Worm (Caenorhabditis elegans): Measurements from ENCODE around the gene dylt-2.
A peak's percentile ranks its signal among the peaks of the same experiment; 100 is the strongest.

Gene dylt-2

DNA sequence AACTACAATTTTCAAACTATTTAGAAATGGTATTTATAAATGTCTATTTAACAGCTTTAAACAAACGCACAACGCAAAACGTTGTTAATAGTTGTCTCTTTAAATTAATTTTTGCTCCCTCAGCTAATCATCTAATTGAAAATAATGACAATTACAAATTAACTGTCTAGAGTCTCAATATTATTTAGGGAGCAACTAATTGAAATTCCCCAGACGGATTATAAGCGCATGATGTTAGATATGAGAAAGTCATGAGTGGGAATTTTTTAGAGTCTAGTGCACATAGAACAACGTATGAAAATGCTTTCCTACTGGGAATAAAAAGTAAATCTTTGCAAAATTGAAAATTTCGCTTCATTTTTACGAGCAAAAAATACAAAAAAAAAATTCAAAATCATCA lies 13.1 kb upstream of the dylt-2 start:
- TF ChIP-seq nhr-12 (tag; optimal IDR thresholded peaks at IDR 0.05) = no peak

- TF ChIP-seq nhr-43 (tag; optimal IDR thresholded peaks at IDR 0.05; ENCODE audit: poor library complexity, severe bottlenecking) (no peak), nhr-23 (tag; optimal IDR thresholded peaks at IDR 0.05) (no peak), hmg-11 (tag; optimal IDR thresholded peaks at IDR 0.05) (peak; percentile 10), lin-39 (tag; optimal IDR thresholded peaks at IDR 0.05) (peak; percentile 26), snpc-4 (tag; optimal IDR thresholded peaks at IDR 0.05) (no peak), nfya-1 (tag; optimal IDR thresholded peaks at IDR 0.05; ENCODE audit: insufficient read depth) (peak; percentile 11), pqm-1 (tag; optimal IDR thresholded peaks at IDR 0.05) (no peak), fkh-2 (tag; optimal IDR thresholded peaks at IDR 0.05) (no peak), nhr-28 (tag; optimal IDR thresholded peaks at IDR 0.05) (no peak), eor-1 (tag; optimal IDR thresholded peaks at IDR 0.05) (no peak), nhr-67 (tag; optimal IDR thresholded peaks at IDR 0.05) (no peak), nhr-237 (tag; optimal IDR thresholded peaks at IDR 0.05) (no peak), lin-15B (tag; optimal IDR thresholded peaks at IDR 0.05) (no peak), daf-12 (tag; optimal IDR thresholded peaks at IDR 0.05) (no peak)
Measured at ce11 chrX:8952007-8952406, 12.0 kb upstream of the dylt-2 start.

ce11 chrX:8950507-8951028 lies 10.6 kb upstream of the dylt-2 start, which contains the start of gene trk-1:
trk-1 (minus strand) TSS chrX:8950978.
- TF ChIP-seq ama-1 (optimal IDR thresholded peaks at IDR 0.05) (no peak), lin-15B (tag; optimal IDR thresholded peaks at IDR 0.05) (no peak), nhr-11 (tag; optimal IDR thresholded peaks at IDR 0.05) (no peak), nhr-237 (tag; optimal IDR thresholded peaks at IDR 0.05) (no peak), aly-2 (tag; optimal IDR thresholded peaks at IDR 0.05) (no peak)

- no peak for TF ChIP-seq nhr-25 (tag; optimal IDR thresholded peaks at IDR 0.05)
- no peak for TF ChIP-seq nhr-12 (tag; optimal IDR thresholded peaks at IDR 0.05)
- TF ChIP-seq ama-1 (optimal IDR thresholded peaks at IDR 0.05) = no peak
- peak; percentile 11 for TF ChIP-seq hmg-11 (tag; optimal IDR thresholded peaks at IDR 0.05)
Measured at ce11 chrX:8945011-8945410, 5.1 kb upstream of the dylt-2 start.

DNA sequence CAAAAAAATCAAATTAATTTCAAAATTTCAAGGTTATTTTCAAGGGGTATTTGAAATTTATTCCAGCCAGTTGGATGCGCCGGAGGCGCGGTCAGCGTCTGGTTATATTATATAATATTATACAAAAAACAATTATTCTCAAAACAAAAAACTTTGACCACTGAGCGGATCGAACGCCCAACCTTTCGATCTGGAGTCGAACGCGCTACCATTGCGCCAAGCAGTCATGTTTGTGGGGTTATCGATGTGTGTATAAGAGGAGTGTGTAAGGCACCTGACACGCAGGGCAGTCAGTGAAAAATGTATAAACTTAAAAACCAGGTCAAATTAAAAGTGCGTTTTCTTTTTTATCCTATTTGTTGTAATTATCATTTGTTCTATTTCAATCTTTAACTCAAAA lies 4.1 kb upstream of the dylt-2 start:
- no peak for TF ChIP-seq ceh-28 (tag; optimal IDR thresholded peaks at IDR 0.05)
- TF ChIP-seq pha-4 (tag; optimal IDR thresholded peaks at IDR 0.05) = peak; percentile 33

DNA sequence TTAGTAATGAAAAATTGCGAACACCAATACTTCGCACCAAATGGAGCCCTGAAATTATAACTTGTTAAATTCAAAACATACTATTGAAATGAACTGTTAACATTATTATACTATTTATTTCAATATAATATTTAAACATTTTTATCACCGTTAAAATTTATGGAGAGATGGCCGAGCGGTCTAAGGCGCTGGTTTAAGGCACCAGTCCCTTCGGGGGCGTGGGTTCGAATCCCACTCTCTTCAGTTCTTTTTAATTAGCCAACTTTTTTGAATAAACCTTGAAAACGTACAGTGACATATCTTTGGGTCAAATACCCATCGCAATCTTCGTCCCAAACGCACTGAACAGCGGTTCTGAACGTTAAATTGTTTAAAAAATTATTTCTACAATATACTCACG lies 570 bp downstream of the dylt-2 start:
- TF ChIP-seq elt-2 (tag; optimal IDR thresholded peaks at IDR 0.05) (peak; percentile 1), ztf-4 (tag; optimal IDR thresholded peaks at IDR 0.05) (no peak)

- TF ChIP-seq nfya-1 (tag; optimal IDR thresholded peaks at IDR 0.05; ENCODE audit: insufficient read depth) = no peak
- TF ChIP-seq ceh-28 (tag; optimal IDR thresholded peaks at IDR 0.05) = peak; percentile 1
- no peak for TF ChIP-seq elt-2 (tag; optimal IDR thresholded peaks at IDR 0.05)
- no peak for TF ChIP-seq elt-3 (tag; optimal IDR thresholded peaks at IDR 0.05)
- TF ChIP-seq egl-27 (tag; optimal IDR thresholded peaks at IDR 0.05) = no peak
- TF ChIP-seq jun-1 (tag; optimal IDR thresholded peaks at IDR 0.05) = no peak
- peak; percentile 15 for TF ChIP-seq nhr-25 (tag; optimal IDR thresholded peaks at IDR 0.05)
- TF ChIP-seq nhr-23 (tag; optimal IDR thresholded peaks at IDR 0.05) = no peak
- TF ChIP-seq snpc-4 (tag; optimal IDR thresholded peaks at IDR 0.05) = no peak
- no peak for TF ChIP-seq fos-1 (tag; optimal IDR thresholded peaks at IDR 0.05)
Measured at ce11 chrX:8934988-8935387, 5.0 kb downstream of the dylt-2 start.

DNA sequence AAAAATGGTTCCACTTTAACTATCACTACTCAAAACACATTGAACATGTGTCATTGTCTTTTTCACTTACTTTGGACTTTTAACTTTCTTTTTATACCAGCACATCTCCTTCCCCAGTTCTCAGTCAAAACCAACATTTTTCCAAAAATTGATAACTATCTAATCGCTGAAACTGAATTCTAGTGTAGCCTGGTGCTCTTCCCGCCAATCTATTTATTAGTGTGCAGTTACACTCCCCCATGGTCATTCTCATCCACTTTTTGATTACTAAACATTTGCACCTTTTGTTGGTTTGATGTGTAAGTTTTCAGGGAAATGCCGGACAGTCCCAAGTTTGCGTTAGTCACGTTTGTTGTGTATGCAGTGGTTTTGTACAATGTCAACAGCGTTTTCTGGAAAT lies 5.7 kb downstream of the dylt-2 start:
- TF ChIP-seq lin-15B (tag; optimal IDR thresholded peaks at IDR 0.05) (no peak), ceh-28 (tag; optimal IDR thresholded peaks at IDR 0.05) (no peak), ama-1 (optimal IDR thresholded peaks at IDR 0.05) (no peak), nhr-11 (tag; optimal IDR thresholded peaks at IDR 0.05) (no peak), ztf-4 (tag; optimal IDR thresholded peaks at IDR 0.05) (no peak), nhr-237 (tag; optimal IDR thresholded peaks at IDR 0.05) (no peak), jun-1 (tag; optimal IDR thresholded peaks at IDR 0.05) (no peak), ceh-82 (tag; optimal IDR thresholded peaks at IDR 0.05) (no peak), ceh-16 (tag; optimal IDR thresholded peaks at IDR 0.05) (no peak), elt-2 (tag; optimal IDR thresholded peaks at IDR 0.05) (peak; percentile 65), snpc-4 (tag; optimal IDR thresholded peaks at IDR 0.05) (no peak), eor-1 (tag; optimal IDR thresholded peaks at IDR 0.05) (no peak), pqm-1 (tag; optimal IDR thresholded peaks at IDR 0.05) (peak; percentile 69)

Data from whole organism, L3 larva.